Worm (Caenorhabditis elegans): ENCODE results near the gene rbc-1.

DNA sequence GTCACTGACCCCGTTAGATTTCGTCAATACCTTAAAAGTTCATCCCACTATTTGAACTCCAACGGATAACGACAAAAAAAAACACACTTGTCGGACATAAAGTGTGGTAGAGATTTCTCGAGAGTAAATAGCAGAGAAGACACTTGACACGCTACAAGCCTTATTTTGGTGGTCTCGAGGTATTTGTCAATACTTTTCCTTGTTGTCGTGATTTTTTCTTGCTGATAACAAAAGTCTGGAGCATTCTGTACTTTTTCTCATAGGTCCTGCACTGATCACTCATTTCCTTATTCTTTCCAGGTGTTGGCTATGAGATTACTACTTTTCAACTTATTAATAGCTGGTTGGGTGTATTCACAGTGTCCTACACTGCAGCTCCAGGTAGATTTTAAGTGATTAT lies 38.8 kb upstream of the rbc-1 start, which contains the start of gene lron-1:
- no peak for TF ChIP-seq egl-18 (GFP tag; IDR thresholded peaks at IDR 0.05)
- no peak for TF ChIP-seq repo-1 (tag; optimal IDR thresholded peaks at IDR 0.05)
- no peak for TF ChIP-seq hlh-12 (tag; optimal IDR thresholded peaks at IDR 0.05)
- TF ChIP-seq nhr-120 (GFP tag; IDR thresholded peaks at IDR 0.05): no peak
- no peak for TF ChIP-seq madf-8 (GFP tag; conservative IDR thresholded peaks at IDR 0.05)
- TF ChIP-seq bed-1 (GFP tag; IDR thresholded peaks at IDR 0.05): no peak

All from whole organism, young adult.